Fruit fly (Drosophila melanogaster) whole organism, embryonic: Measurements from ENCODE around the gene Agpat3.
A peak's percentile ranks its signal among the peaks of the same experiment; 100 is the strongest.

ENCODE experiments used
- CG10366 ChIP-seq: fragments of 200-800 bp; sonication (Bioruptor generic); IDR thresholded peaks from 2 replicates; pipeline ENCODE4 v1.3.6; 2022; ENCODE audit warnings: missing biosample characterization, missing genetic modification characterization
- CG11093 ChIP-seq: fragments of 200-800 bp; sonication (Bioruptor generic); IDR thresholded peaks from 3 replicates; pipeline ENCODE4 v1.3.6; 2022; ENCODE audit warnings: missing biosample characterization, missing genetic modification characterization
- CG12769 ChIP-seq: fragments of 200-800 bp; sonication (Bioruptor generic); optimal IDR thresholded peaks from 2 replicates; lab custom pipeline; 2019; ENCODE audit warnings: missing biosample characterization, mild to moderate bottlenecking, missing genetic modification characterization, moderate library complexity
- CG12942 ChIP-seq: fragments of 200-800 bp; sonication (Bioruptor generic); optimal IDR thresholded peaks from 3 replicates; lab custom pipeline; 2016; ENCODE audit warnings: missing biosample characterization, missing genetic modification characterization
- CG13894 ChIP-seq: fragments of 200-800 bp; sonication (Bioruptor generic); optimal IDR thresholded peaks from 3 replicates; lab custom pipeline; 2018; ENCODE audit warnings: missing biosample characterization, mild to moderate bottlenecking, missing genetic modification characterization, moderate library complexity
- CG14860 ChIP-seq: fragments of 200-800 bp; sonication (Bioruptor generic); IDR thresholded peaks from 3 replicates; pipeline ENCODE4 v1.3.6; 2022; ENCODE audit warnings: missing biosample characterization, missing genetic modification characterization; ENCODE audit not compliant: partially characterized antibody
- CG15696 ChIP-seq: fragments of 200-800 bp; sonication (Bioruptor generic); optimal IDR thresholded peaks from 2 replicates; lab custom pipeline; 2019; ENCODE audit warnings: missing biosample characterization, mild to moderate bottlenecking, missing genetic modification characterization, moderate library complexity
- CG17385 ChIP-seq: fragments of 200-800 bp; sonication (Bioruptor generic); optimal IDR thresholded peaks from 3 replicates; lab custom pipeline; 2018; ENCODE audit warnings: missing biosample characterization, mild to moderate bottlenecking, missing genetic modification characterization
- CG17912 ChIP-seq: fragments of 200-800 bp; sonication (Bioruptor generic); optimal IDR thresholded peaks from 2 replicates; lab custom pipeline; 2018; ENCODE audit warnings: missing biosample characterization, mild to moderate bottlenecking, missing genetic modification characterization
- CG18599 ChIP-seq: fragments of 200-800 bp; sonication (Bioruptor generic); optimal IDR thresholded peaks from 3 replicates; lab custom pipeline; 2017; ENCODE audit warnings: missing biosample characterization, missing genetic modification characterization, mild to moderate bottlenecking, moderate library complexity, missing genetic modification reagents
- CG2678 ChIP-seq: fragments of 200-800 bp; sonication (Bioruptor generic); optimal IDR thresholded peaks from 3 replicates; lab custom pipeline; 2019; ENCODE audit warnings: missing biosample characterization, mild to moderate bottlenecking, missing genetic modification characterization, moderate library complexity
- CG2889 ChIP-seq: fragments of 200-800 bp; sonication (Bioruptor generic); IDR thresholded peaks from 3 replicates; pipeline ENCODE4 v1.3.6; 2022; ENCODE audit warnings: missing biosample characterization, missing genetic modification characterization
- CG33213 ChIP-seq: fragments of 200-800 bp; sonication (Bioruptor generic); optimal IDR thresholded peaks from 3 replicates; lab custom pipeline; 2016; ENCODE audit warnings: missing biosample characterization, missing genetic modification characterization
- CG34224 ChIP-seq: fragments of 200-800 bp; sonication (Bioruptor generic); IDR thresholded peaks from 3 replicates; pipeline ENCODE4 v1.3.6; 2022; ENCODE audit warnings: missing biosample characterization, missing genetic modification characterization; ENCODE audit not compliant: partially characterized antibody
- CG4707 ChIP-seq: fragments of 200-800 bp; sonication (Bioruptor generic); optimal IDR thresholded peaks from 2 replicates; lab custom pipeline; 2018; ENCODE audit warnings: missing biosample characterization, mild to moderate bottlenecking, missing genetic modification characterization, moderate library complexity
- CG4854 ChIP-seq: fragments of 200-800 bp; sonication (Bioruptor generic); optimal IDR thresholded peaks from 2 replicates; lab custom pipeline; 2016; ENCODE audit warnings: missing biosample characterization, missing genetic modification characterization, inconsistent platforms
- CG7839 ChIP-seq: fragments of 200-800 bp; sonication (Bioruptor generic); optimal IDR thresholded peaks from 3 replicates; lab custom pipeline; 2018; ENCODE audit warnings: missing biosample characterization, mild to moderate bottlenecking, missing genetic modification characterization, moderate library complexity
- CG8478 ChIP-seq: fragments of >200 bp; optimal IDR thresholded peaks from 2 replicates; lab custom pipeline; 2018
- CG9817 ChIP-seq: fragments of 200-800 bp; sonication (Bioruptor generic); optimal IDR thresholded peaks from 2 replicates; lab custom pipeline; 2018; ENCODE audit warnings: missing biosample characterization, mild to moderate bottlenecking, missing genetic modification characterization, moderate library complexity
- Dll ChIP-seq: fragments of 200-800 bp; sonication (Bioruptor generic); IDR thresholded peaks from 4 replicates; pipeline ENCODE4 v1.3.6; 2022; ENCODE audit warnings: missing biosample characterization, missing genetic modification characterization; ENCODE audit not compliant: partially characterized antibody
- GATAe ChIP-seq: fragments of 200-800 bp; sonication (Bioruptor generic); conservative IDR thresholded peaks from 2 replicates; pipeline ENCODE4 v1.3.6; 2022; ENCODE audit warnings: missing biosample characterization, missing genetic modification characterization
- Gug ChIP-seq: fragments of 200-800 bp; sonication (Bioruptor generic); IDR thresholded peaks from 4 replicates; pipeline ENCODE4 v1.3.6; 2022; ENCODE audit warnings: missing biosample characterization, missing genetic modification characterization
- HLH54F ChIP-seq: fragments of 200-800 bp; sonication (Bioruptor generic); optimal IDR thresholded peaks from 3 replicates; lab custom pipeline; 2016; ENCODE audit warnings: missing biosample characterization, missing genetic modification characterization
- Hand ChIP-seq: fragments of 200-800 bp; sonication (Bioruptor generic); optimal IDR thresholded peaks from 2 replicates; lab custom pipeline; 2017; ENCODE audit warnings: mild to moderate bottlenecking, missing biosample characterization, missing genetic modification reagents, missing genetic modification characterization
- Kr ChIP-seq: fragments of 200-800 bp; sonication (Bioruptor generic); optimal IDR thresholded peaks from 2 replicates; lab custom pipeline; 2017; ENCODE audit warnings: missing biosample characterization, mild to moderate bottlenecking, missing genetic modification characterization
- MTF-1 ChIP-seq: fragments of 200-800 bp; sonication (Bioruptor generic); optimal IDR thresholded peaks from 2 replicates; lab custom pipeline; 2018; ENCODE audit warnings: missing biosample characterization, mild to moderate bottlenecking, missing genetic modification characterization, borderline replicate concordance
- Mrtf ChIP-seq: fragments of 200-800 bp; sonication (Bioruptor generic); IDR thresholded peaks from 3 replicates; pipeline ENCODE4 v1.3.6; 2022; ENCODE audit warnings: missing biosample characterization, missing genetic modification characterization
- Myb ChIP-seq: fragments of 200-800 bp; sonication (Bioruptor generic); optimal IDR thresholded peaks from 2 replicates; lab custom pipeline; 2016; ENCODE audit warnings: missing biosample characterization, missing genetic modification characterization
- Oaz ChIP-seq: fragments of 200-800 bp; sonication (Bioruptor generic); IDR thresholded peaks from 2 replicates; pipeline ENCODE4 v1.3.6; 2022; ENCODE audit warnings: missing biosample characterization, missing genetic modification characterization
- Ravus ChIP-seq: fragments of 200-800 bp; sonication (Bioruptor generic); IDR thresholded peaks from 2 replicates; pipeline ENCODE4 v1.3.6; 2022; ENCODE audit warnings: missing biosample characterization, missing genetic modification characterization
- Six4 ChIP-seq: fragments of 200-800 bp; sonication (Bioruptor generic); optimal IDR thresholded peaks from 2 replicates; lab custom pipeline; 2016; ENCODE audit warnings: missing biosample characterization, missing genetic modification characterization
- Sox100B ChIP-seq: fragments of 200-800 bp; sonication (Bioruptor generic); optimal IDR thresholded peaks from 3 replicates; lab custom pipeline; 2018; ENCODE audit warnings: missing biosample characterization, mild to moderate bottlenecking, missing genetic modification characterization
- Ssrp ChIP-seq: fragments of 200-800 bp; sonication (Bioruptor generic); optimal IDR thresholded peaks from 2 replicates; lab custom pipeline; 2018; ENCODE audit warnings: missing biosample characterization, mild to moderate bottlenecking, missing genetic modification characterization, moderate library complexity
- TFAM ChIP-seq: fragments of 200-800 bp; sonication (Bioruptor generic); optimal IDR thresholded peaks from 2 replicates; lab custom pipeline; 2017; ENCODE audit warnings: missing biosample characterization, missing genetic modification characterization, inconsistent platforms
- ara ChIP-seq: fragments of 200-800 bp; sonication (Bioruptor generic); IDR thresholded peaks from 2 replicates; pipeline ENCODE4 v1.3.6; 2022; ENCODE audit warnings: missing biosample characterization, missing genetic modification characterization
- fd3F ChIP-seq: fragments of 200-800 bp; sonication (Bioruptor generic); optimal IDR thresholded peaks from 2 replicates; lab custom pipeline; 2018; ENCODE audit warnings: missing biosample characterization, mild to moderate bottlenecking, missing genetic modification characterization, moderate library complexity
- ftz-f1 ChIP-seq: fragments of 200-800 bp; sonication (Bioruptor generic); optimal IDR thresholded peaks from 2 replicates; lab custom pipeline; 2016; ENCODE audit warnings: missing biosample characterization, missing genetic modification characterization
- knrl ChIP-seq: fragments of 200-800 bp; sonication (Bioruptor generic); IDR thresholded peaks from 3 replicates; pipeline ENCODE4 v1.3.6; 2022; ENCODE audit warnings: missing biosample characterization, missing genetic modification characterization; ENCODE audit not compliant: partially characterized antibody
- lola ChIP-seq, 3 experiments: fragments of >200 bp in 2 of 3; fragments of 200-800 bp in 1 of 3; sonication (Bioruptor generic) in 1 of 3; optimal IDR thresholded peaks; 2 replicates each; lab custom pipeline; 2017 to 2019; ENCODE audit warnings: missing biosample characterization in 3 of 3, missing genetic modification characterization in 3 of 3, mild to moderate bottlenecking in 1 of 3, moderate library complexity in 1 of 3
- nom ChIP-seq: fragments of 200-800 bp; sonication (Bioruptor generic); optimal IDR thresholded peaks from 2 replicates; lab custom pipeline; 2017; ENCODE audit warnings: missing biosample characterization, missing genetic modification characterization, mild to moderate bottlenecking, moderate library complexity, missing genetic modification reagents
- onecut ChIP-seq: fragments of 200-800 bp; sonication (Bioruptor generic); IDR thresholded peaks from 2 replicates; pipeline ENCODE4 v1.3.6; 2022; ENCODE audit warnings: missing biosample characterization, missing genetic modification characterization
- pros ChIP-seq: fragments of 200-800 bp; sonication (Bioruptor generic); optimal IDR thresholded peaks from 3 replicates; lab custom pipeline; 2019; ENCODE audit warnings: missing biosample characterization, mild to moderate bottlenecking, missing genetic modification characterization, moderate library complexity
- psq ChIP-seq: fragments of 200-800 bp; sonication (Bioruptor generic); optimal IDR thresholded peaks from 2 replicates; lab custom pipeline; 2017; ENCODE audit warnings: missing biosample characterization, missing genetic modification characterization
- rib ChIP-seq: fragments of 200-800 bp; sonication (Bioruptor generic); IDR thresholded peaks from 2 replicates; pipeline ENCODE4 v1.3.6; 2022; ENCODE audit warnings: missing biosample characterization, missing genetic modification characterization
- sc ChIP-seq, 3 experiments: fragments of >200 bp in 2 of 3; fragments of 200-800 bp in 1 of 3; sonication (Bioruptor generic) in 1 of 3; optimal IDR thresholded peaks; 2 replicates in 2 of 3; 3 replicates in 1 of 3; lab custom pipeline; 2017; ENCODE audit warnings: mild to moderate bottlenecking in 1 of 3, missing biosample characterization in 1 of 3, missing genetic modification characterization in 1 of 3, missing genetic modification reagents in 1 of 3
- scrt ChIP-seq: fragments of 200-800 bp; sonication (Bioruptor generic); optimal IDR thresholded peaks from 2 replicates; lab custom pipeline; 2018; ENCODE audit warnings: missing biosample characterization, mild to moderate bottlenecking, missing genetic modification characterization, moderate library complexity
- sd ChIP-seq: fragments of 200-800 bp; sonication (Bioruptor generic); optimal IDR thresholded peaks from 3 replicates; lab custom pipeline; 2018; ENCODE audit warnings: missing biosample characterization, mild to moderate bottlenecking, missing genetic modification characterization, moderate library complexity
- tgo ChIP-seq: fragments of 200-800 bp; sonication (Bioruptor generic); IDR thresholded peaks from 3 replicates; pipeline ENCODE4 v1.3.6; 2022; ENCODE audit warnings: missing biosample characterization, missing genetic modification characterization
- tin ChIP-seq: fragments of 200-800 bp; sonication (Bioruptor generic); optimal IDR thresholded peaks from 3 replicates; lab custom pipeline; 2016; ENCODE audit warnings: missing biosample characterization, missing genetic modification characterization
- zfh1 ChIP-seq: fragments of 200-800 bp; sonication (Bioruptor generic); IDR thresholded peaks from 3 replicates; pipeline ENCODE4 v1.3.6; 2022; ENCODE audit warnings: missing biosample characterization, missing genetic modification characterization

The Agpat3 gene

dm6 chr3L:16411566-16411965 is 25.8 kb upstream of the Agpat3 start, which contains the start of gene fax (continued):
- TF ChIP-seq Sox100B (GFP tag; lab: Kevin White, UChicago) (no peak), CG12769 (tag; lab: Kevin White, UChicago) (no peak), lola (GFP tag; optimal IDR thresholded peaks at IDR 0.05; lab: Kevin White, UChicago) (no peak), rib (GFP tag; lab: Robert Waterston, UW) (no peak), sc (optimal IDR thresholded peaks at IDR 0.05; lab: Kevin White, UChicago) (no peak), sc (GFP tag; optimal IDR thresholded peaks at IDR 0.05; lab: Kevin White, UChicago) (no peak), psq (GFP tag; lab: Kevin White, UChicago) (no peak), CG18599 (GFP tag; lab: Kevin White, UChicago) (peak; percentile 48), GATAe (GFP tag; lab: Robert Waterston, UW) (no peak), CG34224 (GFP tag; lab: Robert Waterston, UW) (peak; percentile 61), Ssrp (tag; lab: Kevin White, UChicago) (no peak), Kr (GFP tag; lab: Kevin White, UChicago) (peak; percentile 70), zfh1 (GFP tag; lab: Robert Waterston, UW) (peak; percentile 13; the same call in 1 of the 3 replicates), CG7839 (tag; lab: Kevin White, UChicago) (no peak), HLH54F (GFP tag; lab: Kevin White, UChicago) (no peak), CG17912 (GFP tag; lab: Kevin White, UChicago) (peak; percentile 4), Hand (no peak), CG11093 (no peak), CG12942 (GFP tag; lab: Kevin White, UChicago) (no peak), Gug (GFP tag; lab: Robert Waterston, UW) (no peak), CG14860 (GFP tag; lab: Robert Waterston, UW) (no peak), CG8478 (lab: Kevin White, UChicago) (no peak), CG2889 (GFP tag; lab: Robert Waterston, UW) (no peak), CG4854 (GFP tag; lab: Kevin White, UChicago) (peak; percentile 9), CG2678 (tag; lab: Kevin White, UChicago) (peak; percentile 4), fd3F (GFP tag; lab: Kevin White, UChicago) (no peak), CG33213 (GFP tag; lab: Kevin White, UChicago) (peak; percentile 41), Myb (GFP tag; lab: Kevin White, UChicago) (peak; percentile 54), CG10366 (GFP tag; lab: Robert Waterston, UW) (no peak), Ravus (GFP tag; lab: Robert Waterston, UW) (no peak), CG15696 (no peak), MTF-1 (GFP tag; lab: Kevin White, UChicago) (peak; percentile 51), tin (GFP tag; lab: Kevin White, UChicago) (no peak), Six4 (GFP tag; lab: Kevin White, UChicago) (peak; percentile 58), ara (GFP tag; lab: Robert Waterston, UW) (no peak), CG13894 (tag; lab: Kevin White, UChicago) (peak; percentile 19), nom (GFP tag; lab: Kevin White, UChicago) (peak; percentile 88), CG4707 (GFP tag; lab: Kevin White, UChicago) (peak; percentile 40), scrt (GFP tag; lab: Kevin White, UChicago) (peak; percentile 55), CG9817 (tag; lab: Kevin White, UChicago) (no peak), Oaz (no peak), tgo (GFP tag; lab: Robert Waterston, UW) (no peak), TFAM (GFP tag; lab: Kevin White, UChicago) (no peak), knrl (GFP tag; lab: Robert Waterston, UW) (no peak), onecut (GFP tag; lab: Robert Waterston, UW) (peak; percentile 33; the same call in 1 of the 2 replicates), pros (GFP tag; lab: Kevin White, UChicago) (peak; percentile 66), ftz-f1 (GFP tag; lab: Kevin White, UChicago) (no peak), Mrtf (GFP tag; lab: Robert Waterston, UW) (no peak), Dll (GFP tag; lab: Robert Waterston, UW) (peak; percentile 23; the same call in 2 of the 4 replicates), CG17385 (GFP tag; lab: Kevin White, UChicago) (peak; percentile 51), sd (tag; lab: Kevin White, UChicago) (peak; percentile 23)
